Fruit fly (Drosophila melanogaster): ENCODE results near the gene CG34434.

- TF ChIP-seq CG8478 (optimal IDR thresholded peaks at IDR 0.05) (no peak), CTCF (optimal IDR thresholded peaks at IDR 0.05) (no peak)
Measured at dm6 chrX:5587023-5587422, 29.1 kb downstream of the CG34434 start.
